Fruit fly (Drosophila melanogaster) whole organism, embryonic: ENCODE data around the gene MED14.

ENCODE experiments used
- Ada2b ChIP-seq: fragments of 200-800 bp; sonication (Bioruptor generic); IDR thresholded peaks from 2 replicates; pipeline ENCODE4 v1.3.6; 2022; ENCODE audit warnings: missing biosample characterization, missing genetic modification characterization
- Aef1 ChIP-seq: fragments of 200-800 bp; sonication (Bioruptor generic); IDR thresholded peaks from 3 replicates; pipeline ENCODE4 v1.3.6; 2022; ENCODE audit warnings: missing biosample characterization, missing genetic modification characterization
- B-H2 ChIP-seq: fragments of 200-800 bp; sonication (Bioruptor generic); optimal IDR thresholded peaks from 2 replicates; lab custom pipeline; 2018; ENCODE audit warnings: missing biosample characterization, mild to moderate bottlenecking, missing genetic modification characterization
- CG10274 ChIP-seq: fragments of 200-800 bp; sonication (Bioruptor generic); optimal IDR thresholded peaks from 3 replicates; lab custom pipeline; 2017; ENCODE audit warnings: missing biosample characterization, mild to moderate bottlenecking, missing genetic modification characterization
- CG11456 ChIP-seq: fragments of 200-800 bp; sonication (Bioruptor generic); IDR thresholded peaks from 3 replicates; pipeline ENCODE4 v1.3.6; 2022; ENCODE audit warnings: missing biosample characterization, missing genetic modification characterization
- CG11560 ChIP-seq: fragments of 200-800 bp; sonication (Bioruptor generic); IDR thresholded peaks from 3 replicates; pipeline ENCODE4 v1.3.6; 2022; ENCODE audit warnings: missing biosample characterization, missing genetic modification characterization
- CG1233 ChIP-seq: fragments of 200-800 bp; sonication (Bioruptor generic); optimal IDR thresholded peaks from 4 replicates; lab custom pipeline; 2018; ENCODE audit warnings: missing biosample characterization, mild to moderate bottlenecking, missing genetic modification characterization
- CG13624 ChIP-seq: fragments of 200-800 bp; sonication (Bioruptor generic); optimal IDR thresholded peaks from 2 replicates; lab custom pipeline; 2016; ENCODE audit warnings: missing biosample characterization, missing genetic modification characterization
- CG16815 ChIP-seq: fragments of 200-800 bp; sonication (Bioruptor generic); optimal IDR thresholded peaks from 3 replicates; lab custom pipeline; 2017; ENCODE audit warnings: missing biosample characterization, mild to moderate bottlenecking, missing genetic modification characterization
- CG17361 ChIP-seq: fragments of 200-800 bp; sonication (Bioruptor generic); IDR thresholded peaks from 3 replicates; pipeline ENCODE4 v1.3.6; 2022; ENCODE audit warnings: missing biosample characterization, missing genetic modification characterization
- CG17912 ChIP-seq: fragments of 200-800 bp; sonication (Bioruptor generic); optimal IDR thresholded peaks from 2 replicates; lab custom pipeline; 2018; ENCODE audit warnings: missing biosample characterization, mild to moderate bottlenecking, missing genetic modification characterization
- CG1792 ChIP-seq: fragments of 200-800 bp; sonication (Bioruptor generic); optimal IDR thresholded peaks from 2 replicates; lab custom pipeline; 2016; ENCODE audit warnings: missing biosample characterization, missing genetic modification characterization
- CG2889 ChIP-seq: fragments of 200-800 bp; sonication (Bioruptor generic); IDR thresholded peaks from 3 replicates; pipeline ENCODE4 v1.3.6; 2022; ENCODE audit warnings: missing biosample characterization, missing genetic modification characterization
- CG43689 ChIP-seq: fragments of 200-800 bp; sonication (Bioruptor generic); IDR thresholded peaks from 2 replicates; pipeline ENCODE4 v1.3.6; 2022; ENCODE audit warnings: missing biosample characterization, missing genetic modification characterization
- CG4730 ChIP-seq: fragments of 200-800 bp; sonication (Bioruptor generic); IDR thresholded peaks from 2 replicates; pipeline ENCODE4 v1.3.6; 2022; ENCODE audit warnings: missing biosample characterization, missing genetic modification characterization
- CG7556 ChIP-seq: fragments of 200-800 bp; sonication (Bioruptor generic); optimal IDR thresholded peaks from 2 replicates; lab custom pipeline; 2017; ENCODE audit warnings: missing biosample characterization, mild to moderate bottlenecking, missing genetic modification characterization
- CG8290 ChIP-seq, 3 experiments: fragments of 200-800 bp; sonication (Bioruptor generic); optimal IDR thresholded peaks; 2 replicates each; lab custom pipeline; 2016 to 2019; ENCODE audit warnings: missing biosample characterization in 3 of 3, missing genetic modification characterization in 3 of 3, mild to moderate bottlenecking in 2 of 3, moderate library complexity in 1 of 3
- CG9876 ChIP-seq: fragments of 200-800 bp; sonication (Bioruptor generic); optimal IDR thresholded peaks from 2 replicates; lab custom pipeline; 2016; ENCODE audit warnings: missing biosample characterization, missing genetic modification characterization
- D19A ChIP-seq: fragments of 200-800 bp; optimal IDR thresholded peaks from 3 replicates; lab custom pipeline; 2019; ENCODE audit warnings: missing biosample characterization, mild to moderate bottlenecking, missing genetic modification characterization, moderate library complexity
- Dfd ChIP-seq, 2 experiments: fragments of >200 bp; optimal IDR thresholded peaks; 2 replicates each; lab custom pipeline; 2017; ENCODE audit warnings: missing biosample characterization in 2 of 2, missing genetic modification characterization in 2 of 2
- Elba2 ChIP-seq: fragments of 200-800 bp; sonication (Bioruptor generic); optimal IDR thresholded peaks from 3 replicates; lab custom pipeline; 2016; ENCODE audit warnings: missing biosample characterization, missing genetic modification characterization
- Ets97D ChIP-seq: fragments of 200-800 bp; sonication (Bioruptor generic); optimal IDR thresholded peaks from 3 replicates; lab custom pipeline; 2016; ENCODE audit warnings: missing biosample characterization, missing genetic modification characterization
- Jarid2 ChIP-seq: fragments of 200-800 bp; sonication (Bioruptor generic); optimal IDR thresholded peaks from 3 replicates; lab custom pipeline; 2017; ENCODE audit warnings: mild to moderate bottlenecking, missing biosample characterization, missing genetic modification reagents, missing genetic modification characterization
- Mad ChIP-seq: fragments of 200-800 bp; sonication (Bioruptor generic); optimal IDR thresholded peaks from 2 replicates; lab custom pipeline; 2016; ENCODE audit warnings: missing biosample characterization, missing genetic modification characterization
- Meics ChIP-seq: fragments of 200-800 bp; sonication (Bioruptor generic); optimal IDR thresholded peaks from 2 replicates; lab custom pipeline; 2017; ENCODE audit warnings: missing biosample characterization, mild to moderate bottlenecking, missing genetic modification characterization
- Neu2 ChIP-seq: fragments of 200-800 bp; sonication (Bioruptor generic); optimal IDR thresholded peaks from 3 replicates; lab custom pipeline; 2016; ENCODE audit warnings: missing biosample characterization, missing genetic modification characterization, borderline replicate concordance
- Spps ChIP-seq: fragments of 200-800 bp; sonication (Bioruptor generic); optimal IDR thresholded peaks from 2 replicates; lab custom pipeline; 2018; ENCODE audit warnings: missing biosample characterization, mild to moderate bottlenecking, missing genetic modification characterization
- Sry-δ ChIP-seq: fragments of 200-800 bp; sonication (Bioruptor generic); optimal IDR thresholded peaks from 2 replicates; lab custom pipeline; 2016; ENCODE audit warnings: missing biosample characterization, missing genetic modification characterization
- Stat92E ChIP-seq, 3 experiments: fragments of >200 bp in 2 of 3; fragments of 200-800 bp in 1 of 3; sonication (Bioruptor generic) in 1 of 3; optimal IDR thresholded peaks; 2 replicates each; lab custom pipeline; 2017 to 2019; ENCODE audit warnings: missing biosample characterization in 3 of 3, missing genetic modification characterization in 3 of 3, mild to moderate bottlenecking in 1 of 3, moderate library complexity in 1 of 3
- ap ChIP-seq: fragments of 200-800 bp; sonication (Bioruptor generic); IDR thresholded peaks from 2 replicates; pipeline ENCODE4 v1.3.6; 2022; ENCODE audit warnings: missing biosample characterization, missing genetic modification characterization
- cg ChIP-seq: fragments of 200-800 bp; sonication (Bioruptor generic); optimal IDR thresholded peaks from 3 replicates; lab custom pipeline; 2019; ENCODE audit warnings: missing biosample characterization, mild to moderate bottlenecking, missing genetic modification characterization, moderate library complexity
- chn ChIP-seq: fragments of 200-800 bp; sonication (Bioruptor generic); optimal IDR thresholded peaks from 2 replicates; lab custom pipeline; 2016; ENCODE audit warnings: missing biosample characterization, missing genetic modification characterization
- emc ChIP-seq: fragments of 200-800 bp; sonication (Bioruptor generic); optimal IDR thresholded peaks from 2 replicates; lab custom pipeline; 2016; ENCODE audit warnings: missing biosample characterization, missing genetic modification characterization
- hbn ChIP-seq: fragments of 200-800 bp; sonication (Bioruptor generic); IDR thresholded peaks from 2 replicates; pipeline ENCODE4 v1.3.6; 2022; ENCODE audit warnings: missing biosample characterization, missing genetic modification characterization; ENCODE audit not compliant: partially characterized antibody
- hth ChIP-seq: fragments of >200 bp; optimal IDR thresholded peaks from 2 replicates; lab custom pipeline; 2017; ENCODE audit warnings: inconsistent platforms
- jumu ChIP-seq: fragments of 200-800 bp; sonication (Bioruptor generic); optimal IDR thresholded peaks from 3 replicates; lab custom pipeline; 2016; ENCODE audit warnings: missing biosample characterization, missing genetic modification characterization
- kah ChIP-seq: fragments of 200-800 bp; sonication (Bioruptor generic); optimal IDR thresholded peaks from 2 replicates; lab custom pipeline; 2018; ENCODE audit warnings: missing biosample characterization, mild to moderate bottlenecking, missing genetic modification characterization
- ken ChIP-seq: fragments of 200-800 bp; sonication (Bioruptor generic); IDR thresholded peaks from 3 replicates; pipeline ENCODE4 v1.3.6; 2022; ENCODE audit warnings: missing biosample characterization, missing genetic modification characterization
- klu ChIP-seq: fragments of 200-800 bp; sonication (Bioruptor generic); IDR thresholded peaks from 2 replicates; pipeline ENCODE4 v1.3.6; 2022; ENCODE audit warnings: missing biosample characterization, missing genetic modification characterization
- kni ChIP-seq: fragments of 200-800 bp; sonication (Bioruptor generic); optimal IDR thresholded peaks from 3 replicates; lab custom pipeline; 2017; ENCODE audit warnings: mild to moderate bottlenecking, missing biosample characterization, missing genetic modification reagents, missing genetic modification characterization
- lmd ChIP-seq: fragments of 200-800 bp; sonication (Bioruptor generic); IDR thresholded peaks from 2 replicates; pipeline ENCODE4 v1.3.6; 2022; ENCODE audit warnings: missing biosample characterization, missing genetic modification characterization
- nerfin-2 ChIP-seq: fragments of 200-800 bp; sonication (Bioruptor generic); IDR thresholded peaks from 2 replicates; pipeline ENCODE4 v1.3.6; 2022; ENCODE audit warnings: missing biosample characterization, missing genetic modification characterization; ENCODE audit not compliant: partially characterized antibody
- pzg ChIP-seq: fragments of 200-800 bp; sonication (Bioruptor generic); optimal IDR thresholded peaks from 3 replicates; lab custom pipeline; 2018; ENCODE audit warnings: missing biosample characterization, mild to moderate bottlenecking, missing genetic modification characterization, moderate library complexity
- sens-2 ChIP-seq: fragments of 200-800 bp; sonication (Bioruptor generic); IDR thresholded peaks from 2 replicates; pipeline ENCODE4 v1.3.6; 2022; ENCODE audit warnings: missing biosample characterization, missing genetic modification characterization
- slbo ChIP-seq: fragments of 200-800 bp; sonication (Bioruptor generic); IDR thresholded peaks from 2 replicates; pipeline ENCODE4 v1.3.6; 2022; ENCODE audit warnings: missing biosample characterization, missing genetic modification characterization
- unc-4 ChIP-seq: fragments of 200-800 bp; sonication (Bioruptor generic); IDR thresholded peaks from 2 replicates; pipeline ENCODE4 v1.3.6; 2022; ENCODE audit warnings: missing biosample characterization, missing genetic modification characterization; ENCODE audit not compliant: partially characterized antibody
- yki ChIP-seq: fragments of >200 bp; optimal IDR thresholded peaks from 3 replicates; lab custom pipeline; 2018
- zf30C ChIP-seq: fragments of 200-800 bp; sonication (Bioruptor generic); optimal IDR thresholded peaks from 3 replicates; lab custom pipeline; 2018; ENCODE audit warnings: missing biosample characterization, mild to moderate bottlenecking, missing genetic modification characterization
- zfh2 ChIP-seq: fragments of 200-800 bp; sonication (Bioruptor generic); optimal IDR thresholded peaks from 2 replicates; lab custom pipeline; 2016; ENCODE audit warnings: missing biosample characterization, missing genetic modification characterization

Gene MED14

DNA sequence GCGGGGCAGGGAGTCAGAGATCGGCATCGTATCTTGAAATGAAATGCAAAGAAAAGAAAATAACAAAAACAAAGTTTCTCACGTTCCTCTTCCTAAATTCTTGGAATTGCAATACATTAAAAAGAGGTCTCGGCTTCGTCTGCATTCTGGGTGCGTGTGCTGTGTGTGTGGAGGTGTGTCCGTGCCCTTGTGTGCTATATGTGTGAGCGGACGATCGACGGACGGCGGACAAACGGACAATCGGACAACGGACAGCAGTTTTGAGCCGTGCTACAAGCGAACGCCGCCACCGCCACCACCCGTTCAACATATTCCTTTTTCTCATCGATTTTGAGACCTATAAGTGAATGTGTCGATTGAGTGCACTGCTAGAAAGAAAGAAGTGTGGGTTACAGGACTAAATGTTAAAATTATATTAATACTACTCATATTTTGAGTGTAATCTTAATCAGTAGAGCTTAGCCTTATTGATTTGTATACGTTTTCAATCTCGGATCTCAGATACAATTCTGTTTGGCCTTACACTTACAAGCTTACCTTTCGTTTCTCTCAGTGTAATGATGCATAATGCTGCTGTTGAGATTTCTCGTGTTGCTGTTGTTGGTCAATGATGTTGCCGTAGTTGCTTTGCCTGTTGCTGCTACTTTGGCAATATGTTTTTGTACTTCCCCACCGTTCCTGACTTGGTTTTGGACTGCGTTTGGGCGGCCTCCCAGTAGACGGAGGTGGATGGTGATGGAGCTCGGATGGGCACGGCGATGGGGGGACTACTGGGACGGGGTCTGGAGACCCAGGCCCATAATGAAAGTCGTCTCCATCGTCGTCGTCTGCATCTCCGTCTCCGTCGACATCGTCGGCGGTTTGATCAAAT, 28.3 kb downstream of the MED14 start (continued):
- TF ChIP-seq CG8290 (GFP tag; optimal IDR thresholded peaks at IDR 0.05; lab: Kevin White, UChicago) = peak; percentile 82
- TF ChIP-seq CG8290 (tag; optimal IDR thresholded peaks at IDR 0.05; lab: Kevin White, UChicago) = peak; percentile 37 to 80
- peak; percentile 60 for TF ChIP-seq sens-2 (GFP tag; lab: Robert Waterston, UW)
- TF ChIP-seq Dfd (GFP tag; optimal IDR thresholded peaks at IDR 0.05; lab: Kevin White, UChicago) = no peak
- TF ChIP-seq CG2889 (GFP tag; lab: Robert Waterston, UW) = no peak
- TF ChIP-seq Neu2 (GFP tag; lab: Kevin White, UChicago) = peak; percentile 48
- no peak for TF ChIP-seq CG43689 (GFP tag; lab: Robert Waterston, UW)
- TF ChIP-seq ap (GFP tag; lab: Robert Waterston, UW) = no peak
- TF ChIP-seq ken (GFP tag; lab: Robert Waterston, UW) = peak; percentile 69; the same call in 2 of the 3 replicates
- no peak for TF ChIP-seq yki (lab: Kevin White, UChicago)
- TF ChIP-seq cg (GFP tag; lab: Kevin White, UChicago) = peak; percentile 79
- peak; percentile 74 for TF ChIP-seq CG1233 (GFP tag; lab: Kevin White, UChicago)
- TF ChIP-seq unc-4 (GFP tag; lab: Robert Waterston, UW) = no peak
- TF ChIP-seq emc (GFP tag; lab: Kevin White, UChicago) = no peak
- TF ChIP-seq zfh2 (GFP tag; lab: Kevin White, UChicago) = no peak
- TF ChIP-seq pzg (GFP tag; lab: Kevin White, UChicago) = no peak
- peak; percentile 12 for TF ChIP-seq CG9876 (GFP tag; lab: Kevin White, UChicago)
- no peak for TF ChIP-seq nerfin-2
- TF ChIP-seq jumu (GFP tag; lab: Kevin White, UChicago) = peak; percentile 64
- TF ChIP-seq hbn = no peak
- TF ChIP-seq Stat92E (GFP tag; optimal IDR thresholded peaks at IDR 0.05; lab: Kevin White, UChicago) = peak in 1 of 3 experiments; percentile 97
- TF ChIP-seq CG17361 (GFP tag; lab: Robert Waterston, UW) = peak; percentile 87
- 0 out of 3 replicates have a peak, but pooled peaks have one; percentile 47 for TF ChIP-seq CG11456 (GFP tag; lab: Robert Waterston, UW)
- TF ChIP-seq B-H2 (GFP tag; lab: Kevin White, UChicago) = no peak
- TF ChIP-seq chn (GFP tag; lab: Kevin White, UChicago) = peak; percentile 85
- TF ChIP-seq zf30C (GFP tag; lab: Kevin White, UChicago) = peak; percentile 98
- peak; percentile 15 for TF ChIP-seq Jarid2 (GFP tag; lab: Kevin White, UChicago)
- TF ChIP-seq CG16815 (GFP tag; lab: Kevin White, UChicago) = peak; percentile 89
- peak; percentile 84 for TF ChIP-seq Spps (tag; lab: Kevin White, UChicago)
- TF ChIP-seq CG7556 (GFP tag; lab: Kevin White, UChicago) = peak; percentile 80
- no peak for TF ChIP-seq Aef1
- no peak for TF ChIP-seq Ada2b
- TF ChIP-seq slbo (GFP tag; lab: Robert Waterston, UW) = no peak
- TF ChIP-seq CG10274 (GFP tag; lab: Kevin White, UChicago) = peak; percentile 8
- TF ChIP-seq CG17912 (GFP tag; lab: Kevin White, UChicago) = no peak
- TF ChIP-seq CG1792 (GFP tag; lab: Kevin White, UChicago) = peak; percentile 22
- TF ChIP-seq kni (GFP tag; lab: Kevin White, UChicago) = peak; percentile 72
- TF ChIP-seq D19A (tag; lab: Kevin White, UChicago) = peak; percentile 86
- TF ChIP-seq klu (GFP tag; lab: Robert Waterston, UW) = 0 out of 2 replicates have a peak, but pooled peaks have one; percentile 24
- peak; percentile 51 for TF ChIP-seq CG13624 (GFP tag; lab: Kevin White, UChicago)
- TF ChIP-seq Meics (GFP tag; lab: Kevin White, UChicago) = no peak
- TF ChIP-seq hth (lab: Kevin White, UChicago) = no peak
- TF ChIP-seq Sry-δ (GFP tag; lab: Kevin White, UChicago) = no peak
- peak; percentile 87 for TF ChIP-seq Elba2
- TF ChIP-seq CG11560 (tag; lab: Robert Waterston, UW) = no peak
- peak; percentile 13 for TF ChIP-seq kah (GFP tag; lab: Kevin White, UChicago)
- TF ChIP-seq Ets97D (GFP tag; lab: Kevin White, UChicago) = peak; percentile 13
- peak; percentile 64; the same call in 1 of the 2 replicates for TF ChIP-seq lmd (GFP tag; lab: Robert Waterston, UW)
- TF ChIP-seq Mad (GFP tag; lab: Kevin White, UChicago) = peak; percentile 78
- TF ChIP-seq CG4730 (GFP tag; lab: Robert Waterston, UW) = peak; percentile 40; the same call in 1 of the 2 replicates
